Fruit fly (Drosophila melanogaster): Measurements from ENCODE around the gene CG9044.

DNA sequence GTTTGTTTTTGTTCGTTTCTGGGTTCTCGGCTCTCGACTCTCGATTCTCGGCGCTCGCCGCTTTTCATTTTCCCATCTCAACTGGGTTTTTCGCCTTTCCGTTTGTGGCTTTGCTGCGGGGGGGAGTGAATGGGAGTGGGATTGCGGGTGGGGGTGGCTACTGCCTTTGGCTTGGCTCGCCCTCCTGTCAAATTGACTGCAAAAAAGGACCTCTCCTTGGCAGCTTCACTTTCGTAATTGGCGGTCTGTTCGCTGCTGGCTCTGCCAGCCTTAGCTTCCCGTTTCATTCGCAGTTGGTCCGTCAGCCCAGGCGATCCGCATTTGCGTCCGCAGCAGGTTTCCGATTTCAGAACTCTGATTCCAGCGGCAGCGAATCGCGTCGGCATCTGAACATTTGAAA is 23.6 kb upstream of the CG9044 start, which contains the start of gene dsf:
- TF ChIP-seq CG4496 (GFP tag; IDR thresholded peaks at IDR 0.05) (no peak), CG14655 (GFP tag; optimal IDR thresholded peaks at IDR 0.05) (no peak), gl (tag; optimal IDR thresholded peaks at IDR 0.05) (no peak), fd96Ca (GFP tag; IDR thresholded peaks at IDR 0.05) (no peak)
